Worm (Caenorhabditis elegans): ENCODE measurements around the gene H14N18.2.

ce11 chrV:8956387-8957095, 24.1 kb downstream of the H14N18.2 start, which contains the start of gene ttc-17:
- no peak for TF ChIP-seq daf-19 (GFP tag; conservative IDR thresholded peaks at IDR 0.05)
- no peak for TF ChIP-seq lin-15B (tag; optimal IDR thresholded peaks at IDR 0.05)
- no peak for TF ChIP-seq lsy-2 (tag; optimal IDR thresholded peaks at IDR 0.05)

All from whole organism, L4 larva.